Worm (Caenorhabditis elegans) whole organism, young adult: ENCODE results near the gene btb-6.

Experiments used
- B0336.3 ChIP-seq: fragments of 200-800 bp; sonication (Bioruptor generic); IDR thresholded peaks from 2 replicates; pipeline ENCODE4 v1.3.6; 2022; ENCODE audit warnings: missing genetic modification characterization, missing compliant biosample characterization
- C17E4.6 ChIP-seq: fragments of 200-800 bp; sonication (Bioruptor generic); IDR thresholded peaks from 2 replicates; pipeline ENCODE4 v1.3.6; 2022; ENCODE audit warnings: missing genetic modification reagents, missing genetic modification characterization, missing compliant biosample characterization
- F10E7.11 ChIP-seq: sonication (generic microtip); optimal IDR thresholded peaks from 2 replicates; lab custom pipeline; 2017; ENCODE audit warnings: mild to moderate bottlenecking, missing genetic modification characterization, moderate library complexity, missing compliant biosample characterization
- F39B2.1 ChIP-seq: fragments of 200-800 bp; sonication (Bioruptor generic); IDR thresholded peaks from 2 replicates; pipeline ENCODE4 v1.3.6; 2022; ENCODE audit warnings: missing genetic modification reagents, missing genetic modification characterization, missing compliant biosample characterization
- F52B5.7 ChIP-seq: sonication (generic microtip); optimal IDR thresholded peaks from 2 replicates; lab custom pipeline; 2016; ENCODE audit warnings: mild to moderate bottlenecking, missing genetic modification characterization, missing compliant biosample characterization
- F57A8.1 ChIP-seq: fragments of 200-800 bp; sonication (Bioruptor generic); optimal IDR thresholded peaks from 2 replicates; lab custom pipeline; 2018; ENCODE audit warnings: mild to moderate bottlenecking, missing genetic modification characterization, moderate library complexity, missing compliant biosample characterization
- T07F8.4 ChIP-seq: sonication (generic microtip); optimal IDR thresholded peaks from 2 replicates; lab custom pipeline; 2016; ENCODE audit warnings: mild to moderate bottlenecking, missing genetic modification characterization, moderate library complexity, missing compliant biosample characterization
- T26A5.8 ChIP-seq: sonication (generic microtip); optimal IDR thresholded peaks from 2 replicates; lab custom pipeline; 2016; ENCODE audit warnings: missing genetic modification characterization, missing compliant biosample characterization
- Y53F4B.3 ChIP-seq: fragments of 200-800 bp; sonication (Bioruptor generic); IDR thresholded peaks from 2 replicates; pipeline ENCODE4 v1.3.6; 2022; ENCODE audit warnings: missing genetic modification reagents, missing genetic modification characterization, missing compliant biosample characterization
- Y67H2A.10 ChIP-seq: fragments of 200-800 bp; sonication (Bioruptor generic); conservative IDR thresholded peaks from 2 replicates; pipeline ENCODE4 v1.3.6; 2022; ENCODE audit warnings: missing genetic modification reagents, missing genetic modification characterization, missing compliant biosample characterization
- aptf-2 ChIP-seq: fragments of 200-800 bp; sonication (Bioruptor generic); conservative IDR thresholded peaks from 2 replicates; pipeline ENCODE4 v1.3.6; 2022; ENCODE audit warnings: missing genetic modification reagents, missing genetic modification characterization, missing compliant biosample characterization
- aptf-3 ChIP-seq: fragments of 200-800 bp; sonication (Bioruptor generic); IDR thresholded peaks from 2 replicates; pipeline ENCODE4 v1.3.6; 2022; ENCODE audit warnings: missing genetic modification characterization, missing compliant biosample characterization
- atf-7 ChIP-seq: sonication (generic microtip); optimal IDR thresholded peaks from 2 replicates; lab custom pipeline; 2017; ENCODE audit warnings: mild to moderate bottlenecking, missing genetic modification characterization, missing compliant biosample characterization
- athp-1 ChIP-seq: sonication (generic microtip); optimal IDR thresholded peaks from 2 replicates; lab custom pipeline; 2017; ENCODE audit warnings: mild to moderate bottlenecking, missing genetic modification characterization, missing compliant biosample characterization
- attf-3 ChIP-seq: fragments of 200-800 bp; sonication (Bioruptor generic); conservative IDR thresholded peaks from 2 replicates; pipeline ENCODE4 v1.3.6; 2022; ENCODE audit warnings: missing genetic modification reagents, missing genetic modification characterization, missing compliant biosample characterization
- attf-5 ChIP-seq: fragments of 200-800 bp; sonication (Bioruptor generic); optimal IDR thresholded peaks from 2 replicates; lab custom pipeline; 2018; ENCODE audit warnings: mild to moderate bottlenecking, missing genetic modification characterization, missing compliant biosample characterization
- attf-6 ChIP-seq: fragments of 200-800 bp; sonication (Bioruptor generic); IDR thresholded peaks from 2 replicates; pipeline ENCODE4 v1.3.6; 2022; ENCODE audit warnings: missing genetic modification reagents, missing genetic modification characterization, missing compliant biosample characterization
- cebp-1 ChIP-seq, 2 experiments: fragments of 200-800 bp in 1 of 2; sonication (Bioruptor generic) in 1 of 2; sonication (generic microtip) in 1 of 2; IDR thresholded peaks in 1 of 2; optimal IDR thresholded peaks in 1 of 2; 2 replicates each; pipeline versions ENCODE4 v1.3.6 to Lab custom; 2017 to 2022; ENCODE audit warnings: missing compliant biosample characterization in 2 of 2, missing genetic modification characterization in 2 of 2, mild to moderate bottlenecking in 1 of 2, missing genetic modification reagents in 1 of 2, moderate library complexity in 1 of 2
- ceh-100 ChIP-seq: fragments of 200-800 bp; sonication (Bioruptor generic); IDR thresholded peaks from 2 replicates; pipeline ENCODE4 v1.3.6; 2022; ENCODE audit warnings: missing genetic modification reagents, missing genetic modification characterization, missing compliant biosample characterization
- ceh-27 ChIP-seq: fragments of 200-800 bp; sonication (Bioruptor generic); optimal IDR thresholded peaks from 2 replicates; lab custom pipeline; 2018; ENCODE audit warnings: mild to moderate bottlenecking, missing genetic modification characterization, moderate library complexity, missing compliant biosample characterization
- ceh-40 ChIP-seq: fragments of 200-800 bp; sonication (Bioruptor generic); IDR thresholded peaks from 2 replicates; pipeline ENCODE4 v1.3.6; 2022; ENCODE audit warnings: missing genetic modification characterization, missing compliant biosample characterization
- ceh-58 ChIP-seq: fragments of 200-800 bp; sonication (Bioruptor generic); IDR thresholded peaks from 2 replicates; pipeline ENCODE4 v1.3.6; 2022; ENCODE audit warnings: missing genetic modification characterization, missing compliant biosample characterization
- chd-7 ChIP-seq: sonication (generic microtip); optimal IDR thresholded peaks from 2 replicates; lab custom pipeline; 2016; ENCODE audit warnings: mild to moderate bottlenecking, missing genetic modification characterization, moderate library complexity, missing compliant biosample characterization
- die-1 ChIP-seq: sonication (generic microtip); optimal IDR thresholded peaks from 2 replicates; lab custom pipeline; 2016; ENCODE audit warnings: missing genotype, mild to moderate bottlenecking, missing genetic modification characterization, missing compliant biosample characterization
- dpl-1 ChIP-seq: fragments of 150-350 bp; optimal IDR thresholded peaks from 2 replicates; lab custom pipeline; 2014; ENCODE audit warnings: missing biosample characterization, missing genetic modification reagents, missing genetic modification characterization
- efl-1 ChIP-seq: fragments of 150-350 bp; optimal IDR thresholded peaks from 2 replicates; lab custom pipeline; 2014; ENCODE audit warnings: missing biosample characterization, missing genetic modification reagents, missing genetic modification characterization
- egl-44 ChIP-seq: fragments of 200-800 bp; sonication (Bioruptor generic); IDR thresholded peaks from 2 replicates; pipeline ENCODE4 v1.3.6; 2022; ENCODE audit warnings: missing genetic modification reagents, missing genetic modification characterization, missing compliant biosample characterization
- egrh-3 ChIP-seq: fragments of 200-800 bp; sonication (Bioruptor generic); IDR thresholded peaks from 2 replicates; pipeline ENCODE4 v1.3.6; 2022; ENCODE audit warnings: missing genetic modification reagents, missing genetic modification characterization, missing compliant biosample characterization
- ekl-4 ChIP-seq: fragments of 200-800 bp; sonication (Bioruptor generic); IDR thresholded peaks from 2 replicates; pipeline ENCODE4 v1.3.6; 2022; ENCODE audit warnings: missing genetic modification reagents, missing genetic modification characterization, missing compliant biosample characterization
- gei-17 ChIP-seq: fragments of 200-800 bp; sonication (Bioruptor generic); optimal IDR thresholded peaks from 2 replicates; lab custom pipeline; 2018; ENCODE audit warnings: mild to moderate bottlenecking, missing genetic modification characterization, missing compliant biosample characterization
- him-1 ChIP-seq: sonication (generic microtip); optimal IDR thresholded peaks from 2 replicates; lab custom pipeline; 2016; ENCODE audit warnings: missing genotype, missing genetic modification reagents, missing genetic modification characterization, missing compliant biosample characterization
- hrde-1 ChIP-seq: sonication (generic microtip); optimal IDR thresholded peaks from 2 replicates; lab custom pipeline; 2016; ENCODE audit warnings: missing genetic modification characterization, mild to moderate bottlenecking, missing compliant biosample characterization, moderate library complexity, missing genotype, missing genetic modification reagents, borderline replicate concordance
- lag-1 ChIP-seq: fragments of 200-800 bp; sonication (Bioruptor generic); IDR thresholded peaks from 2 replicates; pipeline ENCODE4 v1.3.6; 2022; ENCODE audit warnings: missing genetic modification reagents, missing genetic modification characterization, missing compliant biosample characterization
- lin-40 ChIP-seq: sonication (generic microtip); optimal IDR thresholded peaks from 2 replicates; lab custom pipeline; 2016; ENCODE audit warnings: missing genetic modification characterization, mild to moderate bottlenecking, missing compliant biosample characterization, missing genotype, missing genetic modification reagents
- lin-54 ChIP-seq: fragments of 200-800 bp; sonication (Bioruptor generic); optimal IDR thresholded peaks from 2 replicates; lab custom pipeline; 2018; ENCODE audit warnings: mild to moderate bottlenecking, missing genetic modification characterization, missing compliant biosample characterization
- madf-3 ChIP-seq: fragments of 200-800 bp; sonication (Bioruptor generic); IDR thresholded peaks from 2 replicates; pipeline ENCODE4 v1.3.6; 2022; ENCODE audit warnings: missing genetic modification reagents, missing genetic modification characterization, missing compliant biosample characterization
- mel-28 ChIP-seq: sonication (generic microtip); optimal IDR thresholded peaks from 2 replicates; lab custom pipeline; 2016; ENCODE audit warnings: borderline replicate concordance, mild to moderate bottlenecking, missing genetic modification characterization, missing compliant biosample characterization
- mxl-1 ChIP-seq: sonication (generic microtip); optimal IDR thresholded peaks from 2 replicates; lab custom pipeline; 2016; ENCODE audit warnings: missing genetic modification characterization, missing compliant biosample characterization
- rcor-1 ChIP-seq: fragments of 200-800 bp; sonication (Bioruptor generic); IDR thresholded peaks from 2 replicates; pipeline ENCODE4 v1.3.6; 2022; ENCODE audit warnings: missing genetic modification reagents, missing genetic modification characterization, missing compliant biosample characterization
- repo-1 ChIP-seq: sonication (generic microtip); optimal IDR thresholded peaks from 2 replicates; lab custom pipeline; 2017; ENCODE audit warnings: mild to moderate bottlenecking, missing genetic modification characterization, missing compliant biosample characterization
- snpc-3.4 ChIP-seq: sonication (generic microtip); optimal IDR thresholded peaks from 2 replicates; lab custom pipeline; 2017; ENCODE audit warnings: missing genetic modification characterization, mild to moderate bottlenecking, missing compliant biosample characterization, antibody characterized with exemption, moderate library complexity, missing genotype, missing genetic modification reagents
- snpc-4 ChIP-seq, 5 experiments: fragments of 150-350 bp in 1 of 5; sonication (generic microtip) in 4 of 5; optimal IDR thresholded peaks; 2 replicates each; lab custom pipeline; 2014 to 2018; ENCODE audit warnings: missing genetic modification characterization in 5 of 5, missing biosample characterization in 3 of 5, antibody characterized with exemption in 2 of 5, mild to moderate bottlenecking in 2 of 5, missing compliant biosample characterization in 2 of 5, missing genotype in 2 of 5, moderate library complexity in 2 of 5, missing genetic modification reagents in 1 of 5
- somi-1 ChIP-seq: fragments of 200-800 bp; sonication (Bioruptor generic); optimal IDR thresholded peaks from 2 replicates; lab custom pipeline; 2018; ENCODE audit warnings: mild to moderate bottlenecking, missing genetic modification characterization, missing compliant biosample characterization
- tlf-1 ChIP-seq: fragments of 200-800 bp; sonication (Bioruptor generic); optimal IDR thresholded peaks from 2 replicates; lab custom pipeline; 2018; ENCODE audit warnings: mild to moderate bottlenecking, missing genetic modification characterization, missing compliant biosample characterization
- ztf-18 ChIP-seq: sonication (generic microtip); optimal IDR thresholded peaks from 2 replicates; lab custom pipeline; 2016; ENCODE audit warnings: missing genotype, mild to moderate bottlenecking, missing genetic modification characterization, missing compliant biosample characterization

The btb-6 gene

ce11 chrII:1722394-1722793 lies 7.3 kb downstream of the btb-6 start, which contains the start of the genes fbxb-5 and btb-8:
fbxb-5 (minus strand) TSS chrII:1722494.
btb-8 (plus strand) TSS chrII:1722770.
- TF ChIP-seq athp-1 (tag; lab: Kevin White, UChicago) (no peak), snpc-3.4 (tag; lab: Kevin White, UChicago) (no peak), F52B5.7 (tag; lab: Kevin White, UChicago) (no peak), attf-6 (GFP tag; lab: Robert Waterston, UW) (no peak), F39B2.1 (no peak), attf-5 (GFP tag; lab: Kevin White, UChicago) (no peak), die-1 (tag; lab: Kevin White, UChicago) (no peak), mel-28 (tag; lab: Kevin White, UChicago) (no peak), lag-1 (GFP tag; lab: Robert Waterston, UW) (no peak), T26A5.8 (no peak), ceh-27 (no peak), hrde-1 (tag; lab: Kevin White, UChicago) (no peak), snpc-4 (GFP tag; optimal IDR thresholded peaks at IDR 0.05; lab: Kevin White, UChicago) (no peak), snpc-4 (tag; optimal IDR thresholded peaks at IDR 0.05; lab: Kevin White, UChicago) (no peak), ceh-40 (GFP tag; lab: Robert Waterston, UW) (no peak), C17E4.6 (no peak), ztf-18 (tag; lab: Kevin White, UChicago) (no peak), Y67H2A.10 (GFP tag; lab: Robert Waterston, UW) (no peak)

ce11 chrII:1724314-1724713 lies 9.2 kb downstream of the btb-6 start, which contains the start of gene fbxb-11:
fbxb-11 (plus strand) TSS chrII:1724614.
- TF ChIP-seq B0336.3 = no peak
- no peak for TF ChIP-seq mxl-1 (tag; lab: Kevin White, UChicago)
- no peak for TF ChIP-seq aptf-2 (GFP tag; lab: Robert Waterston, UW)
- TF ChIP-seq rcor-1 (GFP tag; lab: Robert Waterston, UW) = no peak
- no peak for TF ChIP-seq dpl-1 (GFP tag; lab: Kevin White, UChicago)
- no peak for TF ChIP-seq chd-7
- TF ChIP-seq Y53F4B.3 (GFP tag; lab: Robert Waterston, UW) = no peak
- no peak for TF ChIP-seq tlf-1 (GFP tag; lab: Kevin White, UChicago)
- TF ChIP-seq gei-17 (GFP tag; lab: Kevin White, UChicago) = no peak
- TF ChIP-seq atf-7 (tag; lab: Kevin White, UChicago) = no peak
- no peak for TF ChIP-seq egrh-3 (GFP tag; lab: Robert Waterston, UW)
- no peak for TF ChIP-seq efl-1
- no peak for TF ChIP-seq ceh-58 (GFP tag; lab: Robert Waterston, UW)
- no peak for TF ChIP-seq egl-44
- TF ChIP-seq lin-54 (GFP tag; lab: Kevin White, UChicago) = no peak
- TF ChIP-seq repo-1 (tag; lab: Kevin White, UChicago) = no peak
- TF ChIP-seq attf-3 (GFP tag; lab: Robert Waterston, UW) = no peak
- TF ChIP-seq F57A8.1 = no peak

ce11 chrII:1725735-1726134 lies 10.6 kb downstream of the btb-6 start, which contains the start of gene F45C12.17:
F45C12.17 (plus strand) TSS chrII:1726111.
- no peak for TF ChIP-seq ekl-4 (GFP tag; lab: Robert Waterston, UW)
- TF ChIP-seq somi-1 (GFP tag; lab: Kevin White, UChicago) = no peak
- no peak for TF ChIP-seq Y53F4B.3 (GFP tag; lab: Robert Waterston, UW)
- no peak for TF ChIP-seq mxl-1 (tag; lab: Kevin White, UChicago)
- no peak for TF ChIP-seq lin-40 (tag; lab: Kevin White, UChicago)
- no peak for TF ChIP-seq him-1 (tag; lab: Kevin White, UChicago)
- TF ChIP-seq ceh-27 = no peak
- TF ChIP-seq madf-3 (GFP tag; lab: Robert Waterston, UW) = no peak
- no peak for TF ChIP-seq ztf-18 (tag; lab: Kevin White, UChicago)
- no peak for TF ChIP-seq attf-6 (GFP tag; lab: Robert Waterston, UW)
- no peak for TF ChIP-seq F10E7.11 (tag; lab: Kevin White, UChicago)
- no peak for TF ChIP-seq aptf-3 (GFP tag; lab: Robert Waterston, UW)
- TF ChIP-seq F52B5.7 (tag; lab: Kevin White, UChicago) = no peak
- no peak for TF ChIP-seq ceh-100 (GFP tag; lab: Robert Waterston, UW)
- no peak for TF ChIP-seq cebp-1 (GFP tag; IDR thresholded peaks at IDR 0.05; lab: Robert Waterston, UW)
- no peak for TF ChIP-seq cebp-1 (tag; optimal IDR thresholded peaks at IDR 0.05; lab: Kevin White, UChicago)
- no peak for TF ChIP-seq T07F8.4
